Worm (Caenorhabditis elegans) whole organism, late embryonic: ENCODE data around the gene gadr-3.

Experiments
- C38D4.7 ChIP-seq: fragments of 200-800 bp; sonication (Bioruptor generic); optimal IDR thresholded peaks from 2 replicates; lab custom pipeline; 2018; ENCODE audit warnings: mild to moderate bottlenecking, missing genetic modification characterization, moderate library complexity, missing compliant biosample characterization
- K02D7.2 ChIP-seq: sonication (generic microtip); optimal IDR thresholded peaks from 2 replicates; lab custom pipeline; 2017; ENCODE audit warnings: mild to moderate bottlenecking, missing genetic modification characterization, missing compliant biosample characterization
- K09A11.1 ChIP-seq: sonication (generic microtip); optimal IDR thresholded peaks from 2 replicates; lab custom pipeline; 2017; ENCODE audit warnings: antibody characterized with exemption, mild to moderate bottlenecking, missing genetic modification characterization, missing compliant biosample characterization; ENCODE audit not compliant: insufficient read depth
- T23F11.4 ChIP-seq: fragments of 200-800 bp; sonication (Bioruptor generic); optimal IDR thresholded peaks from 2 replicates; lab custom pipeline; 2018; ENCODE audit warnings: mild to moderate bottlenecking, missing genetic modification characterization, missing compliant biosample characterization
- Y22D7AL.16 ChIP-seq: sonication (generic microtip); optimal IDR thresholded peaks from 2 replicates; lab custom pipeline; 2016; ENCODE audit warnings: missing genetic modification characterization, missing compliant biosample characterization
- ahr-1 ChIP-seq: sonication (generic microtip); optimal IDR thresholded peaks from 2 replicates; lab custom pipeline; 2016; ENCODE audit warnings: missing genetic modification characterization, missing compliant biosample characterization
- ama-1 ChIP-seq: fragments of 150-350 bp; optimal IDR thresholded peaks from 2 replicates; lab custom pipeline; 2014
- ceh-14 ChIP-seq: sonication (generic microtip); optimal IDR thresholded peaks from 2 replicates; lab custom pipeline; 2016; ENCODE audit warnings: missing genotype, missing genetic modification characterization, missing compliant biosample characterization
- ceh-19 ChIP-seq: fragments of 200-800 bp; sonication (Bioruptor generic); optimal IDR thresholded peaks from 2 replicates; lab custom pipeline; 2018; ENCODE audit warnings: mild to moderate bottlenecking, missing genetic modification characterization, missing compliant biosample characterization
- ceh-2 ChIP-seq: sonication (generic microtip); optimal IDR thresholded peaks from 2 replicates; lab custom pipeline; 2016; ENCODE audit warnings: missing genotype, missing genetic modification characterization, missing compliant biosample characterization
- ceh-30 ChIP-seq: fragments of 150-350 bp; optimal IDR thresholded peaks from 2 replicates; lab custom pipeline; 2014; ENCODE audit warnings: missing biosample characterization, missing genetic modification characterization
- ceh-34 ChIP-seq: sonication (generic microtip); optimal IDR thresholded peaks from 2 replicates; lab custom pipeline; 2016; ENCODE audit warnings: mild to moderate bottlenecking, missing genetic modification characterization, missing compliant biosample characterization
- ceh-48 ChIP-seq: sonication (generic microtip); optimal IDR thresholded peaks from 2 replicates; lab custom pipeline; 2016; ENCODE audit warnings: missing genetic modification characterization, inconsistent platforms, missing compliant biosample characterization
- ceh-6 ChIP-seq: fragments of 200-800 bp; sonication (Bioruptor generic); optimal IDR thresholded peaks from 2 replicates; lab custom pipeline; 2018; ENCODE audit warnings: mild to moderate bottlenecking, missing genetic modification characterization, missing compliant biosample characterization
- che-1 ChIP-seq: sonication (generic microtip); optimal IDR thresholded peaks from 2 replicates; lab custom pipeline; 2016; ENCODE audit warnings: mild to moderate bottlenecking, missing genetic modification characterization, missing compliant biosample characterization
- dmd-4 ChIP-seq: sonication (generic microtip); optimal IDR thresholded peaks from 2 replicates; lab custom pipeline; 2016; ENCODE audit warnings: borderline replicate concordance, missing genetic modification characterization, missing compliant biosample characterization
- dve-1 ChIP-seq: sonication (generic microtip); optimal IDR thresholded peaks from 2 replicates; lab custom pipeline; 2017; ENCODE audit warnings: antibody characterized with exemption, mild to moderate bottlenecking, missing genetic modification characterization, missing compliant biosample characterization
- elt-2 ChIP-seq: sonication (generic microtip); optimal IDR thresholded peaks from 2 replicates; lab custom pipeline; 2016; ENCODE audit warnings: missing genetic modification reagents, missing genetic modification characterization, missing compliant biosample characterization
- elt-4 ChIP-seq: sonication (generic microtip); optimal IDR thresholded peaks from 2 replicates; lab custom pipeline; 2016; ENCODE audit warnings: missing genetic modification characterization, missing compliant biosample characterization
- eyg-1 ChIP-seq: sonication (generic microtip); optimal IDR thresholded peaks from 2 replicates; lab custom pipeline; 2016; ENCODE audit warnings: missing genotype, missing genetic modification characterization, missing compliant biosample characterization
- fax-1 ChIP-seq: sonication (generic microtip); optimal IDR thresholded peaks from 2 replicates; lab custom pipeline; 2016; ENCODE audit warnings: missing genotype, missing genetic modification characterization, missing compliant biosample characterization
- hlh-13 ChIP-seq: fragments of 200-800 bp; sonication (Bioruptor generic); optimal IDR thresholded peaks from 2 replicates; lab custom pipeline; 2018; ENCODE audit warnings: mild to moderate bottlenecking, missing genetic modification characterization, missing compliant biosample characterization
- hlh-15 ChIP-seq: sonication (generic microtip); optimal IDR thresholded peaks from 2 replicates; lab custom pipeline; 2016; ENCODE audit warnings: missing genetic modification characterization, missing compliant biosample characterization
- hlh-6 ChIP-seq: sonication (generic microtip); optimal IDR thresholded peaks from 2 replicates; lab custom pipeline; 2016; ENCODE audit warnings: missing genotype, missing genetic modification characterization, missing compliant biosample characterization
- hlh-8 ChIP-seq: sonication (generic microtip); optimal IDR thresholded peaks from 2 replicates; lab custom pipeline; 2016; ENCODE audit warnings: missing genotype, missing genetic modification characterization, missing compliant biosample characterization
- lin-11 ChIP-seq: fragments of 200-800 bp; sonication (Bioruptor generic); optimal IDR thresholded peaks from 2 replicates; lab custom pipeline; 2018; ENCODE audit warnings: mild to moderate bottlenecking, missing genetic modification characterization, missing compliant biosample characterization
- mec-3 ChIP-seq: sonication (generic microtip); optimal IDR thresholded peaks from 2 replicates; lab custom pipeline; 2016; ENCODE audit warnings: borderline replicate concordance, missing genetic modification characterization, missing compliant biosample characterization
- nhr-11 ChIP-seq: fragments of 150-350 bp; optimal IDR thresholded peaks from 2 replicates; lab custom pipeline; 2014; ENCODE audit warnings: missing biosample characterization, missing genetic modification characterization
- npax-4 ChIP-seq: sonication (generic microtip); optimal IDR thresholded peaks from 2 replicates; lab custom pipeline; 2016; ENCODE audit warnings: missing genetic modification characterization, missing compliant biosample characterization
- pha-2 ChIP-seq: sonication (generic microtip); optimal IDR thresholded peaks from 2 replicates; lab custom pipeline; 2017; ENCODE audit warnings: mild to moderate bottlenecking, missing genetic modification characterization, missing compliant biosample characterization
- sdc-2 ChIP-seq: sonication (generic microtip); optimal IDR thresholded peaks from 2 replicates; lab custom pipeline; 2016; ENCODE audit warnings: missing genotype, missing genetic modification characterization, missing compliant biosample characterization
- sox-2 ChIP-seq: fragments of 200-800 bp; sonication (Bioruptor generic); IDR thresholded peaks from 2 replicates; pipeline ENCODE4 v1.3.6; 2022; ENCODE audit warnings: missing genetic modification reagents, missing genetic modification characterization, missing compliant biosample characterization
- sox-4 ChIP-seq: sonication (generic microtip); optimal IDR thresholded peaks from 2 replicates; lab custom pipeline; 2017; ENCODE audit warnings: mild to moderate bottlenecking, missing genetic modification characterization, inconsistent platforms, missing compliant biosample characterization
- tbx-7 ChIP-seq: sonication (generic microtip); optimal IDR thresholded peaks from 2 replicates; lab custom pipeline; 2016; ENCODE audit warnings: missing genotype, missing genetic modification characterization, missing compliant biosample characterization
- ttx-3 ChIP-seq: sonication (generic microtip); optimal IDR thresholded peaks from 2 replicates; lab custom pipeline; 2016; ENCODE audit warnings: missing genetic modification reagents, missing genetic modification characterization, missing compliant biosample characterization
- unc-3 ChIP-seq, 2 experiments: fragments of 200-800 bp in 1 of 2; sonication (Bioruptor generic) in 1 of 2; sonication (generic microtip) in 1 of 2; conservative IDR thresholded peaks in 1 of 2; optimal IDR thresholded peaks in 1 of 2; 2 replicates each; pipeline versions ENCODE4 v1.3.6 to Lab custom; 2016 to 2022; ENCODE audit warnings: missing compliant biosample characterization in 2 of 2, missing genetic modification characterization in 2 of 2, missing genetic modification reagents in 1 of 2
- unc-42 ChIP-seq: sonication (generic microtip); optimal IDR thresholded peaks from 2 replicates; lab custom pipeline; 2016; ENCODE audit warnings: missing genotype, missing genetic modification characterization, missing compliant biosample characterization
- unc-86 ChIP-seq: sonication (generic microtip); optimal IDR thresholded peaks from 2 replicates; lab custom pipeline; 2016; ENCODE audit warnings: missing genetic modification characterization, missing compliant biosample characterization
- zip-5 ChIP-seq: sonication (generic microtip); optimal IDR thresholded peaks from 2 replicates; lab custom pipeline; 2016; ENCODE audit warnings: missing genetic modification characterization, missing compliant biosample characterization
- ztf-16 ChIP-seq: sonication (generic microtip); optimal IDR thresholded peaks from 2 replicates; lab custom pipeline; 2017; ENCODE audit warnings: missing genetic modification characterization, missing compliant biosample characterization

Gene gadr-3

DNA sequence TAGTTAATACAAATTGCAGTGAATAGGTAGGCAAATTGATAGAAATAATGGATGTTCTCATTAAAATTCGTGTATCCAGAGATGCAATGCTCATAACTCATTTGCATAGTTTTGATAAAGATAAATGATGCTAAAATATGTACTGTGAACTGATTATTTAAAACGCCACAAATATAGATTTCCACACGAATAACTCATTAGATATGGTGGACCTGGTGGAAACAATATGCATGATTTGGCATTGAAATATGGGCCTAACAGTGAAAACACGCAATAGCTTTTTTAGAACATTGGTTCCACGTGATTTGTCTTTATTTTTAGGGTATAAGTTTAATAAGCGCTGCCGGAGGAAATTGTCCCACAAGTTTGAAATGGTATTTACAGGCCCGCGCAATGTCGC, 15.5 kb downstream of the gadr-3 start, which contains the start of gene srg-3:
srg-3 (minus strand) TSS at position 101 of the 400 bp plus-strand sequence.
- no peak for TF ChIP-seq ttx-3 (tag; lab: Kevin White, UChicago)
- TF ChIP-seq nhr-11 (tag; lab: Kevin White, UChicago), result no peak
- no peak for TF ChIP-seq eyg-1 (tag; lab: Kevin White, UChicago)
- no peak for TF ChIP-seq ceh-34 (tag; lab: Kevin White, UChicago)
- TF ChIP-seq fax-1 (tag; lab: Kevin White, UChicago), result no peak
- TF ChIP-seq hlh-6, result no peak
- TF ChIP-seq sox-4, result no peak
- no peak for TF ChIP-seq C38D4.7 (GFP tag; lab: Kevin White, UChicago)
- TF ChIP-seq ceh-14 (tag; lab: Kevin White, UChicago), result no peak
- TF ChIP-seq sox-2 (GFP tag; lab: Robert Waterston, UW), result no peak

DNA sequence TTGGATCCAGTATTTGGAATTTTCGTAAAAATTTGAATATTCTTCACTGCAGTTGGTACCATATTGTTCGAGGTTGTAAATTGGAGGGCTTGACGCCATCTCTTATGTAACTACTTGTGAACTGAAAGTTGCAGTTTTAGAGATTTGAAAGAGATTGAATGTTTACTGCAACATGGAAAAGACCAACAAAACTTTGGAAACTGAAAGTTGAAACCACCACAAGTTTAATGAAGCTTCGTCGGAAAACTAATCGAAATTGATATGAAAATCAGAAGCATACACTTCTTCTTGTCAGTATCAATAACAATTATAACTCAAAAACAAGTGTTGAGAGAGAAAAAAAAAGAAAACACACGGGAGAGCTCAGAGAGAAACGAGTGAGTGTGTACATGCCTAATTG, 17.7 kb downstream of the gadr-3 start, which contains the start of gene srg-7:
srg-7 (minus strand) TSS at position 101 of the 400 bp plus-strand sequence.
- TF ChIP-seq unc-42 (tag; lab: Kevin White, UChicago) (no peak), ceh-2 (tag; lab: Kevin White, UChicago) (no peak), tbx-7 (tag; lab: Kevin White, UChicago) (no peak), sox-2 (GFP tag; lab: Robert Waterston, UW) (no peak), dve-1 (tag; lab: Kevin White, UChicago) (no peak), ceh-19 (GFP tag; lab: Kevin White, UChicago) (no peak), hlh-15 (no peak)

DNA sequence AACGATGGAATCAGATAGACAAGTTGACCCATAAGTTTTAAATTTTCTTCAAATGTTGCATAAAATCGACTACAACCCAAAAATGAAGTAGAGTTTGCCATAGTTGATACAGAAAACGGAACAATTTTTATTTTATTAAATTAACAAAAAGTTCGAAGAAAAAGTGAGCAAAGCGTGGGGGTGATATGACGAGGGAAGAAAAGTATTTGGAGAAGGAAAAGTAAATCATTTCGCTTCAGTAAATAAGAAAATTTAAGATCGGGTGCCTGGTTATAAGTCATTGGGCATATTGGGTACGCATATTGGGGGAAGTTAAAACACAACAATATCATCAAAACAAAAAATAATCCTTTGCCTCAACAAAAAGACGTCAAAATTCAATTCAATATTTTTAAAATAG, 19.9 kb downstream of the gadr-3 start, which contains the start of gene srg-6:
srg-6 (minus strand) TSS at position 101 of the 400 bp plus-strand sequence.
- no peak for TF ChIP-seq zip-5
- no peak for TF ChIP-seq ceh-30 (tag; lab: Kevin White, UChicago)
- TF ChIP-seq hlh-13 (GFP tag; lab: Kevin White, UChicago), result no peak
- TF ChIP-seq elt-4, result no peak
- TF ChIP-seq unc-86, result no peak
- no peak for TF ChIP-seq nhr-11 (tag; lab: Kevin White, UChicago)
- TF ChIP-seq hlh-15, result no peak
- TF ChIP-seq unc-3 (GFP tag; conservative IDR thresholded peaks at IDR 0.05; lab: Robert Waterston, UW), result no peak
- no peak for TF ChIP-seq unc-3 (tag; optimal IDR thresholded peaks at IDR 0.05; lab: Kevin White, UChicago)
- no peak for TF ChIP-seq ceh-48 (tag; lab: Kevin White, UChicago)
- no peak for TF ChIP-seq ceh-34 (tag; lab: Kevin White, UChicago)
- TF ChIP-seq dmd-4, result no peak
- TF ChIP-seq ztf-16 (tag; lab: Kevin White, UChicago), result no peak
- no peak for TF ChIP-seq sox-2 (GFP tag; lab: Robert Waterston, UW)
- no peak for TF ChIP-seq eyg-1 (tag; lab: Kevin White, UChicago)

DNA sequence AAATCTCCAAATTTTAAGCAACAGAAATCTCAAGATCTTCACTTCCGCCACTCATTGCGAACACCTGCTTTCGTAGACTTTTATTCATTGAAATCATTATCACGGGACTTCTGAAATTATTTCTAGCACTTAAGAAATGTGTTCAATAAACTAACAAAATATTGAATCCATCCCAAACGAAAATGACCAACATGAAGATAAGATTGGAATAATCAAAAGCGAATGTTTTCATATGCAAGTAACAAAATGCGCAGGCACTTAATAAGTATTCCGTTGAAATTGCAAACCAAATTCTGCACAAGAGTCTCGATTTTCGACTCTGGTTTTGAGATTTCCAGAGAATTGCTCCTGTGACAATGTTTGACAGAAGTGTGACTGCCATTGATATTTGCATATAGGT, 21.3 kb downstream of the gadr-3 start, which contains the start of gene srg-5:
srg-5 (minus strand) TSS at position 101 of the 400 bp plus-strand sequence.
- TF ChIP-seq hlh-13 (GFP tag; lab: Kevin White, UChicago) (no peak), sox-2 (GFP tag; lab: Robert Waterston, UW) (no peak), dve-1 (tag; lab: Kevin White, UChicago) (no peak), hlh-8 (tag; lab: Kevin White, UChicago) (no peak), ztf-16 (tag; lab: Kevin White, UChicago) (no peak), nhr-11 (tag; lab: Kevin White, UChicago) (no peak), npax-4 (tag; lab: Kevin White, UChicago) (no peak), K02D7.2 (tag; lab: Kevin White, UChicago) (no peak), eyg-1 (tag; lab: Kevin White, UChicago) (no peak), ama-1 (lab: Kevin White, UChicago) (no peak), hlh-6 (no peak), Y22D7AL.16 (tag; lab: Kevin White, UChicago) (no peak), pha-2 (tag; lab: Kevin White, UChicago) (no peak), elt-4 (no peak), ahr-1 (no peak)

DNA sequence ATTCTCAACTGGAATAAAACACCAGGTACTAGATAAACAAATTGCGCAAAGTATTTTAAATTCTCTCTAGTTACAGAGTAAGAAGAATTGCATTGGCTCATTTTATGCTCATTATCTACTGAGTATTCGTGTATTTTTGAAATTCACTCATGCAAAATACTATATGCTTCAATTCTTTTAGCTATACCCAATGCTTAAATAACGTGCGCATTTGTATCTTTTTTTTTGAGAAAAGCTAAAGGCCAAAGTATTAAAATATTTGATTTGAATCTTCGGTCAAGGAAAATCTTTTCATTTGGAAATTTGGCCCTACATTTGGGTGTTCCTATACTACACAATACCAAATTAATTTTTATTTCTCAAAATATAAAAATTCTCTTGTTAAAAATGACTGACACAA, 23.8 kb downstream of the gadr-3 start, which contains the start of gene srg-4:
srg-4 (minus strand) TSS at position 101 of the 400 bp plus-strand sequence.
- TF ChIP-seq eyg-1 (tag; lab: Kevin White, UChicago) (no peak), unc-42 (tag; lab: Kevin White, UChicago) (no peak), che-1 (tag; lab: Kevin White, UChicago) (no peak), lin-11 (tag; lab: Kevin White, UChicago) (no peak), mec-3 (no peak), ceh-14 (tag; lab: Kevin White, UChicago) (no peak), elt-2 (no peak), ceh-6 (GFP tag; lab: Kevin White, UChicago) (no peak), sox-4 (no peak), T23F11.4 (GFP tag; lab: Kevin White, UChicago) (no peak), K09A11.1 (tag; lab: Kevin White, UChicago) (no peak), sdc-2 (tag; lab: Kevin White, UChicago) (no peak), ceh-48 (tag; lab: Kevin White, UChicago) (no peak), elt-4 (no peak), tbx-7 (tag; lab: Kevin White, UChicago) (no peak)
